Worm (Caenorhabditis elegans) whole organism, early embryonic: ENCODE results near the gene mrps-31.

Experiments used
- ceh-36 ChIP-seq: sonication (generic microtip); optimal IDR thresholded peaks from 2 replicates; lab custom pipeline; 2016; ENCODE audit warnings: missing genetic modification characterization, inconsistent platforms, missing compliant biosample characterization
- hnd-1 ChIP-seq: sonication (generic microtip); optimal IDR thresholded peaks from 2 replicates; lab custom pipeline; 2016; ENCODE audit warnings: missing genetic modification characterization, missing compliant biosample characterization
- sea-1 ChIP-seq: fragments of 200-800 bp; sonication (Bioruptor generic); conservative IDR thresholded peaks from 2 replicates; pipeline ENCODE4 v1.3.6; 2022; ENCODE audit warnings: missing genetic modification characterization, missing compliant biosample characterization
- tbx-37 ChIP-seq: fragments of 200-800 bp; sonication (Bioruptor generic); conservative IDR thresholded peaks from 2 replicates; pipeline ENCODE4 v1.3.6; 2022; ENCODE audit warnings: missing genetic modification reagents, missing genetic modification characterization, missing compliant biosample characterization

DNA sequence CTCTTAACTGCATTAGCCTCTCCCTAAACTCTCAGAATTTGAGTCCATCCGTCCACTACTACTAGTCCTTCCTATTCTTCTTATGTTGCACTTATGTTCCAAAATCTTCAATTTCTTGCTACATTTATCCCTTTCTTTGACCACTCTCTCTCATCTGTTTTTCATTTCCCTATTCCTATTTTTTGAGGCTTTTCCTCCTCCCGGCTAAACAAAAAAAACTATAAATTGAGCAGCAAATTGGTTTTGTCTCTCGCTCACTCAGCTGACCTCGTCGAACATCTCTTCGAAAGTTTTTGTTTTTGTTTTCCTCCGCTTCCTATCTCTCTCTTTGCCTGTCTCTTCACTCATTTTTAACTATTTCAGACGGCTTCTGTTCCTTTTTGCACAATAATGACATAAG, 39.8 kb downstream of the mrps-31 start, which contains the start of gene ptp-1:
- TF ChIP-seq sea-1 (GFP tag; lab: Robert Waterston, UW) = no peak
- TF ChIP-seq tbx-37 (GFP tag; lab: Robert Waterston, UW) = no peak
- TF ChIP-seq ceh-36 (tag; lab: Kevin White, UChicago) = no peak
- no peak for TF ChIP-seq hnd-1 (tag; lab: Kevin White, UChicago)
